Worm (Caenorhabditis elegans) whole organism, L1 larva: ENCODE measurements around the gene W06E11.1.
A peak's percentile ranks its signal among the peaks of the same experiment; 100 is the strongest.

Experiments used
- C04F5.9 ChIP-seq: sonication (generic microtip); optimal IDR thresholded peaks from 2 replicates; lab custom pipeline; 2016; ENCODE audit warnings: missing genetic modification characterization, missing compliant biosample characterization
- aha-1 ChIP-seq: fragments of 150-350 bp; optimal IDR thresholded peaks from 2 replicates; lab custom pipeline; 2014; ENCODE audit warnings: missing biosample characterization, missing genetic modification characterization
- ama-1 ChIP-seq: fragments of 150-350 bp; optimal IDR thresholded peaks from 2 replicates; lab custom pipeline; 2014
- blmp-1 ChIP-seq: fragments of 150-350 bp; optimal IDR thresholded peaks from 2 replicates; lab custom pipeline; 2014; ENCODE audit warnings: missing biosample characterization, missing genetic modification characterization
- ceh-82 ChIP-seq, 3 experiments: fragments of 150-350 bp in 1 of 3; sonication (generic microtip) in 2 of 3; optimal IDR thresholded peaks; 2 replicates each; lab custom pipeline; 2014 to 2017; ENCODE audit warnings: missing biosample characterization in 3 of 3, missing genetic modification characterization in 3 of 3
- ceh-88 ChIP-seq: fragments of 200-800 bp; sonication (Bioruptor generic); IDR thresholded peaks from 2 replicates; pipeline ENCODE4 v1.3.6; 2022; ENCODE audit warnings: missing genetic modification characterization, missing compliant biosample characterization
- ces-1 ChIP-seq: fragments of 150-350 bp; optimal IDR thresholded peaks from 2 replicates; lab custom pipeline; 2014; ENCODE audit warnings: missing biosample characterization, missing genetic modification reagents, missing genetic modification characterization
- dpl-1 ChIP-seq, 3 experiments: fragments of 150-350 bp in 2 of 3; sonication (generic microtip) in 1 of 3; optimal IDR thresholded peaks; 2 replicates each; lab custom pipeline; 2014 to 2017; ENCODE audit warnings: missing biosample characterization in 3 of 3, missing genetic modification characterization in 3 of 3, missing genetic modification reagents in 3 of 3
- dsc-1 ChIP-seq: sonication (generic microtip); optimal IDR thresholded peaks from 2 replicates; lab custom pipeline; 2016; ENCODE audit warnings: mild to moderate bottlenecking, missing genetic modification characterization, missing compliant biosample characterization
- efl-1 ChIP-seq, 4 experiments: fragments of 150-350 bp; optimal IDR thresholded peaks in 3 of 4; peaks in 1 of 4; 1 replicate in 1 of 4; 2 replicates in 3 of 4; lab custom pipeline; 2014; ENCODE audit warnings: missing biosample characterization in 2 of 4, missing genetic modification characterization in 2 of 4, missing genetic modification reagents in 2 of 4
- efl-3 ChIP-seq: fragments of 200-800 bp; sonication (Bioruptor generic); optimal IDR thresholded peaks from 2 replicates; lab custom pipeline; 2018; ENCODE audit warnings: mild to moderate bottlenecking, missing genetic modification characterization, missing compliant biosample characterization
- elt-2 ChIP-seq: sonication (generic microtip); optimal IDR thresholded peaks from 2 replicates; lab custom pipeline; 2016; ENCODE audit warnings: missing genetic modification characterization, mild to moderate bottlenecking, inconsistent platforms, missing compliant biosample characterization, missing genetic modification reagents
- elt-3 ChIP-seq, 6 experiments: fragments of 150-350 bp in 1 of 6; sonication (generic microtip); optimal IDR thresholded peaks; 2 replicates each; lab custom pipeline; 2017 to 2018; ENCODE audit warnings: missing biosample characterization in 6 of 6, missing genetic modification characterization in 6 of 6, inconsistent platforms in 1 of 6
- hlh-17 ChIP-seq: fragments of 200-800 bp; sonication (Bioruptor generic); optimal IDR thresholded peaks from 2 replicates; lab custom pipeline; 2018; ENCODE audit warnings: missing genetic modification characterization, mild to moderate bottlenecking, missing compliant biosample characterization, moderate library complexity, borderline replicate concordance
- hpl-2 ChIP-seq: fragments of 150-350 bp; optimal IDR thresholded peaks from 2 replicates; lab custom pipeline; 2014; ENCODE audit warnings: missing biosample characterization, missing genetic modification reagents, missing genetic modification characterization
- irx-1 ChIP-seq: sonication (generic microtip); optimal IDR thresholded peaks from 2 replicates; lab custom pipeline; 2016; ENCODE audit warnings: missing genetic modification characterization, missing compliant biosample characterization
- lin-14 ChIP-seq: fragments of 200-800 bp; sonication (Bioruptor generic); optimal IDR thresholded peaks from 2 replicates; lab custom pipeline; 2018; ENCODE audit warnings: mild to moderate bottlenecking, missing genetic modification characterization, moderate library complexity, missing compliant biosample characterization
- mab-9 ChIP-seq: fragments of 200-800 bp; sonication (Bioruptor generic); IDR thresholded peaks from 2 replicates; pipeline ENCODE4 v1.3.6; 2022; ENCODE audit warnings: missing genetic modification reagents, missing genetic modification characterization, missing compliant biosample characterization
- mef-2 ChIP-seq: fragments of 150-350 bp; optimal IDR thresholded peaks from 2 replicates; lab custom pipeline; 2014; ENCODE audit warnings: missing biosample characterization, missing genetic modification characterization
- nhr-11 ChIP-seq: fragments of 150-350 bp; optimal IDR thresholded peaks from 2 replicates; lab custom pipeline; 2014; ENCODE audit warnings: missing biosample characterization, missing genetic modification characterization
- nhr-19 ChIP-seq: fragments of 200-800 bp; sonication (Bioruptor generic); conservative IDR thresholded peaks from 2 replicates; pipeline ENCODE4 v1.3.6; 2022; ENCODE audit warnings: missing genetic modification characterization, missing compliant biosample characterization
- nhr-20 ChIP-seq: sonication (generic microtip); optimal IDR thresholded peaks from 2 replicates; lab custom pipeline; 2016; ENCODE audit warnings: mild to moderate bottlenecking, missing genetic modification characterization, missing compliant biosample characterization
- nhr-84 ChIP-seq: sonication (generic microtip); optimal IDR thresholded peaks from 2 replicates; lab custom pipeline; 2017; ENCODE audit warnings: missing biosample characterization, missing genetic modification characterization
- nhr-85 ChIP-seq: sonication (generic microtip); peaks from one replicate; lab custom pipeline; 2016; ENCODE audit warnings: missing genetic modification characterization, inconsistent platforms, missing compliant biosample characterization
- pax-3 ChIP-seq: fragments of 200-800 bp; sonication (Bioruptor generic); optimal IDR thresholded peaks from 2 replicates; lab custom pipeline; 2018; ENCODE audit warnings: mild to moderate bottlenecking, missing genetic modification characterization, moderate library complexity, missing compliant biosample characterization
- pqm-1 ChIP-seq: sonication (generic microtip); optimal IDR thresholded peaks from 3 replicates; lab custom pipeline; 2017; ENCODE audit warnings: missing biosample characterization, missing genetic modification characterization
- snu-23 ChIP-seq: sonication (generic microtip); optimal IDR thresholded peaks from 2 replicates; lab custom pipeline; 2016; ENCODE audit warnings: missing genetic modification characterization, missing compliant biosample characterization
- sox-4 ChIP-seq: sonication (generic microtip); optimal IDR thresholded peaks from 2 replicates; lab custom pipeline; 2016; ENCODE audit warnings: missing genetic modification characterization, missing compliant biosample characterization
- sptf-1 ChIP-seq: fragments of 150-350 bp; optimal IDR thresholded peaks from 2 replicates; lab custom pipeline; 2014; ENCODE audit warnings: missing biosample characterization, missing genetic modification characterization
- sup-37 ChIP-seq: fragments of 200-800 bp; sonication (Bioruptor generic); optimal IDR thresholded peaks from 2 replicates; lab custom pipeline; 2018; ENCODE audit warnings: mild to moderate bottlenecking, missing genetic modification characterization, missing compliant biosample characterization
- tlp-1 ChIP-seq: fragments of 150-350 bp; optimal IDR thresholded peaks from 2 replicates; lab custom pipeline; 2014; ENCODE audit warnings: missing biosample characterization, missing genetic modification characterization
- unc-130 ChIP-seq: fragments of 150-350 bp; optimal IDR thresholded peaks from 2 replicates; lab custom pipeline; 2017; ENCODE audit warnings: missing biosample characterization, missing genetic modification characterization, inconsistent platforms
- unc-30 ChIP-seq: sonication (generic microtip); optimal IDR thresholded peaks from 2 replicates; lab custom pipeline; 2017; ENCODE audit warnings: missing biosample characterization, missing genetic modification characterization
- unc-62 ChIP-seq: fragments of 150-350 bp; optimal IDR thresholded peaks from 2 replicates; lab custom pipeline; 2014; ENCODE audit warnings: missing biosample characterization, missing genetic modification reagents, missing genetic modification characterization
- unc-98 ChIP-seq: fragments of 200-800 bp; sonication (Bioruptor generic); IDR thresholded peaks from 2 replicates; pipeline ENCODE4 v1.3.6; 2022; ENCODE audit warnings: missing genetic modification characterization, missing compliant biosample characterization
- ztf-4 ChIP-seq: fragments of 150-350 bp; optimal IDR thresholded peaks from 2 replicates; lab custom pipeline; 2014; ENCODE audit warnings: missing biosample characterization, missing genetic modification characterization

W06E11.1 gene

ce11 chrIII:675413-675812 lies 33.6 kb downstream of the W06E11.1 start (continued):
- TF ChIP-seq ceh-82 (tag; optimal IDR thresholded peaks at IDR 0.05; lab: Kevin White, UChicago), result peak in 1 of 3 experiments; percentile 36
- TF ChIP-seq unc-130 (tag; lab: Kevin White, UChicago), result no peak
- TF ChIP-seq tlp-1, result no peak
- no peak for TF ChIP-seq C04F5.9 (tag; lab: Kevin White, UChicago)
- peak in 1 of 3 experiments; percentile 9 for TF ChIP-seq dpl-1 (GFP tag; optimal IDR thresholded peaks at IDR 0.05; lab: Kevin White, UChicago)
- TF ChIP-seq ama-1 (lab: Kevin White, UChicago), result no peak
- TF ChIP-seq nhr-84 (tag; lab: Kevin White, UChicago), result no peak
- TF ChIP-seq pqm-1 (tag; lab: Kevin White, UChicago), result no peak
- TF ChIP-seq elt-3 (tag; optimal IDR thresholded peaks at IDR 0.05; lab: Kevin White, UChicago), result no peak
- TF ChIP-seq nhr-11, result no peak
- TF ChIP-seq hpl-2, result no peak
- TF ChIP-seq aha-1 (tag; lab: Kevin White, UChicago), result no peak
- no peak for TF ChIP-seq nhr-85
- TF ChIP-seq efl-3 (GFP tag; lab: Kevin White, UChicago), result no peak
- no peak for TF ChIP-seq mef-2 (tag; lab: Kevin White, UChicago)
- TF ChIP-seq efl-1 (optimal IDR thresholded peaks at IDR 0.05; lab: Kevin White, UChicago), result no peak
- TF ChIP-seq efl-1 (GFP tag; optimal IDR thresholded peaks at IDR 0.05 in 1 of 2; lab: Kevin White, UChicago), result peak in 1 of 2 experiments; percentile 3
- no peak for TF ChIP-seq unc-30 (tag; lab: Kevin White, UChicago)
- TF ChIP-seq sox-4 (tag; lab: Kevin White, UChicago), result no peak
- no peak for TF ChIP-seq irx-1
- no peak for TF ChIP-seq nhr-19
- TF ChIP-seq ceh-88 (GFP tag; lab: Robert Waterston, UW), result no peak
- no peak for TF ChIP-seq sup-37 (GFP tag; lab: Kevin White, UChicago)
- no peak for TF ChIP-seq ztf-4 (tag; lab: Kevin White, UChicago)
- no peak for TF ChIP-seq mab-9 (GFP tag; lab: Robert Waterston, UW)
- TF ChIP-seq hlh-17, result no peak
- TF ChIP-seq lin-14, result peak; percentile 76
- no peak for TF ChIP-seq sptf-1 (tag; lab: Kevin White, UChicago)
- TF ChIP-seq snu-23, result peak; percentile 20
- TF ChIP-seq blmp-1 (tag; lab: Kevin White, UChicago), result no peak
- TF ChIP-seq unc-98, result no peak
- no peak for TF ChIP-seq elt-2 (tag; lab: Kevin White, UChicago)
- no peak for TF ChIP-seq nhr-20 (tag; lab: Kevin White, UChicago)
- TF ChIP-seq ces-1 (GFP tag; lab: Kevin White, UChicago), result peak; percentile 82
- no peak for TF ChIP-seq pax-3 (tag; lab: Kevin White, UChicago)

ce11 chrIII:675822-676221 lies 34.0 kb downstream of the W06E11.1 start, which contains the start of gene grk-2:
grk-2 (plus strand) TSS chrIII:676122.
- TF ChIP-seq ceh-82 (tag; optimal IDR thresholded peaks at IDR 0.05; lab: Kevin White, UChicago) (no peak), nhr-84 (tag; lab: Kevin White, UChicago) (no peak), unc-130 (tag; lab: Kevin White, UChicago) (no peak), lin-14 (no peak), unc-62 (GFP tag; lab: Kevin White, UChicago) (no peak), sup-37 (GFP tag; lab: Kevin White, UChicago) (no peak)

- TF ChIP-seq unc-98 (no peak), blmp-1 (tag; lab: Kevin White, UChicago) (no peak), dsc-1 (peak; percentile 33)
Observed at ce11 chrIII:683318-683717, 41.5 kb downstream of the W06E11.1 start, which contains the start of gene W02B3.4. W02B3.4 (minus strand) TSS chrIII:683418.

- TF ChIP-seq efl-1 (optimal IDR thresholded peaks at IDR 0.05; lab: Kevin White, UChicago) (no peak), efl-1 (GFP tag; optimal IDR thresholded peaks at IDR 0.05 in 1 of 2; lab: Kevin White, UChicago) (peak in 1 of 2 experiments; percentile 64), lin-14 (no peak)
Observed at ce11 chrIII:688083-688482, 46.2 kb downstream of the W06E11.1 start.
